Worm (Caenorhabditis elegans): ENCODE results near the gene ZK185.2.

- TF ChIP-seq ref-1 (GFP tag; conservative IDR thresholded peaks at IDR 0.05): no peak
- TF ChIP-seq ztf-23 (GFP tag; IDR thresholded peaks at IDR 0.05): no peak
- TF ChIP-seq tab-1 (GFP tag; IDR thresholded peaks at IDR 0.05): no peak
- no peak for TF ChIP-seq T22C8.4 (GFP tag; IDR thresholded peaks at IDR 0.05)
- no peak for TF ChIP-seq cog-1 (tag; optimal IDR thresholded peaks at IDR 0.05)
- no peak for TF ChIP-seq ztf-29 (GFP tag; IDR thresholded peaks at IDR 0.05)
- TF ChIP-seq med-1 (GFP tag; optimal IDR thresholded peaks at IDR 0.05; ENCODE audit: insufficient read depth): no peak
- no peak for TF ChIP-seq flt-1 (GFP tag; IDR thresholded peaks at IDR 0.05)
- TF ChIP-seq klf-2 (GFP tag; conservative IDR thresholded peaks at IDR 0.05): no peak
Observed at ce11 chrIV:4557130-4557529, 20.8 kb downstream of the ZK185.2 start.
